Fruit fly (Drosophila melanogaster): Measurements from ENCODE around the gene Glyp.

Gene Glyp

dm6 chr2L:2166958-2167707 lies 36.5 kb downstream of the Glyp start (continued):
- TF ChIP-seq CG15336 (GFP tag; IDR thresholded peaks at IDR 0.05), result peak; percentile 16; the same call in 1 of the 2 replicates
- TF ChIP-seq achi (GFP tag; optimal IDR thresholded peaks at IDR 0.05), result peak; percentile 6
- TF ChIP-seq net (GFP tag; optimal IDR thresholded peaks at IDR 0.05), result peak; percentile 14
- TF ChIP-seq fkh (GFP tag; optimal IDR thresholded peaks at IDR 0.05), result no peak
- TF ChIP-seq esn (GFP tag; optimal IDR thresholded peaks at IDR 0.05), result no peak
- TF ChIP-seq eg (GFP tag; IDR thresholded peaks at IDR 0.05), result 0 out of 3 replicates have a peak, but pooled peaks have one; percentile 40
- no peak for TF ChIP-seq CG8632 (GFP tag; optimal IDR thresholded peaks at IDR 0.05)
- TF ChIP-seq spab (GFP tag; optimal IDR thresholded peaks at IDR 0.05), result no peak
- TF ChIP-seq CG8119 (GFP tag; IDR thresholded peaks at IDR 0.05), result no peak
- no peak for TF ChIP-seq Hr4 (GFP tag; optimal IDR thresholded peaks at IDR 0.05)
- TF ChIP-seq lz (GFP tag; optimal IDR thresholded peaks at IDR 0.05), result no peak
- TF ChIP-seq CG8319 (GFP tag; optimal IDR thresholded peaks at IDR 0.05), result no peak
- TF ChIP-seq svp (GFP tag), result no peak
- TF ChIP-seq OdsH (GFP tag; optimal IDR thresholded peaks at IDR 0.05), result no peak
- no peak for TF ChIP-seq CG6854 (GFP tag; optimal IDR thresholded peaks at IDR 0.05)
- TF ChIP-seq Met (GFP tag; optimal IDR thresholded peaks at IDR 0.05), result no peak
- peak; percentile 17 for TF ChIP-seq CG3032 (tag; optimal IDR thresholded peaks at IDR 0.05)
- no peak for TF ChIP-seq Hr38 (GFP tag; optimal IDR thresholded peaks at IDR 0.05)
- TF ChIP-seq Ets21C (GFP tag; optimal IDR thresholded peaks at IDR 0.05), result no peak
- no peak for TF ChIP-seq CG11902 (GFP tag; optimal IDR thresholded peaks at IDR 0.05)
- no peak for TF ChIP-seq CG31627 (GFP tag; optimal IDR thresholded peaks at IDR 0.05)
- TF ChIP-seq Sox15 (GFP tag; optimal IDR thresholded peaks at IDR 0.05), result no peak
- TF ChIP-seq CG10631 (GFP tag; optimal IDR thresholded peaks at IDR 0.05), result peak; percentile 28
- TF ChIP-seq dac (GFP tag; optimal IDR thresholded peaks at IDR 0.05), result no peak
- peak; percentile 3 to 15 for TF ChIP-seq salr (GFP tag; optimal IDR thresholded peaks at IDR 0.05)
- peak; percentile 2 for TF ChIP-seq Ets96B (tag; optimal IDR thresholded peaks at IDR 0.05)
- no peak for TF ChIP-seq CG6276 (GFP tag; optimal IDR thresholded peaks at IDR 0.05)
- no peak for TF ChIP-seq CG9139 (GFP tag; optimal IDR thresholded peaks at IDR 0.05)
- TF ChIP-seq CG1621 (tag; optimal IDR thresholded peaks at IDR 0.05), result no peak
- TF ChIP-seq topi (GFP tag; optimal IDR thresholded peaks at IDR 0.05), result no peak
- no peak for TF ChIP-seq CG16779 (tag; optimal IDR thresholded peaks at IDR 0.05)
- no peak for TF ChIP-seq pdm3 (GFP tag; optimal IDR thresholded peaks at IDR 0.05)
- TF ChIP-seq Eip75B (GFP tag; optimal IDR thresholded peaks at IDR 0.05), result no peak
- TF ChIP-seq Eip78C (GFP tag), result peak; percentile 49
- no peak for TF ChIP-seq acj6 (GFP tag; optimal IDR thresholded peaks at IDR 0.05)
- TF ChIP-seq CG4318 (GFP tag; optimal IDR thresholded peaks at IDR 0.05), result no peak
- no peak for TF ChIP-seq fd59A (GFP tag; optimal IDR thresholded peaks at IDR 0.05)

- TF ChIP-seq CG11762 (GFP tag; optimal IDR thresholded peaks at IDR 0.05; ENCODE audit: insufficient read depth) (peak; percentile 30), Smox (GFP tag; optimal IDR thresholded peaks at IDR 0.05) (no peak), ss (GFP tag; optimal IDR thresholded peaks at IDR 0.05) (peak in 1 of 2 experiments; percentile 23), Lpt (GFP tag; optimal IDR thresholded peaks at IDR 0.05) (peak; percentile 81), CG15336 (GFP tag; IDR thresholded peaks at IDR 0.05) (peak; percentile 77), CG8632 (GFP tag; optimal IDR thresholded peaks at IDR 0.05) (peak; percentile 4), fkh (GFP tag; optimal IDR thresholded peaks at IDR 0.05) (peak; percentile 93), Eip75B (GFP tag; optimal IDR thresholded peaks at IDR 0.05) (peak; percentile 60), net (GFP tag; optimal IDR thresholded peaks at IDR 0.05) (peak; percentile 57), eg (GFP tag; IDR thresholded peaks at IDR 0.05) (peak; percentile 81), CG6792 (GFP tag; optimal IDR thresholded peaks at IDR 0.05) (no peak), CG32006 (GFP tag; optimal IDR thresholded peaks at IDR 0.05) (peak; percentile 88), CG34406 (GFP tag; optimal IDR thresholded peaks at IDR 0.05) (peak; percentile 13), svp (GFP tag) (peak; percentile 47), CG4318 (GFP tag; optimal IDR thresholded peaks at IDR 0.05) (peak; percentile 79), topi (GFP tag; optimal IDR thresholded peaks at IDR 0.05) (no peak), OdsH (GFP tag; optimal IDR thresholded peaks at IDR 0.05) (peak; percentile 44), acj6 (GFP tag; optimal IDR thresholded peaks at IDR 0.05) (peak; percentile 60), Sox14 (GFP tag; optimal IDR thresholded peaks at IDR 0.05) (peak; percentile 61), Sox102F (GFP tag; optimal IDR thresholded peaks at IDR 0.05) (no peak), salr (GFP tag; optimal IDR thresholded peaks at IDR 0.05) (peak; percentile 29 to 77), CG3919 (GFP tag; optimal IDR thresholded peaks at IDR 0.05) (peak; percentile 81), esn (GFP tag; optimal IDR thresholded peaks at IDR 0.05) (no peak), cyc (GFP tag; optimal IDR thresholded peaks at IDR 0.05) (no peak), spab (GFP tag; optimal IDR thresholded peaks at IDR 0.05) (peak; percentile 59), fd59A (GFP tag; optimal IDR thresholded peaks at IDR 0.05) (peak; percentile 66)
These were observed 37.7 kb downstream of the Glyp start for dm6 chr2L:2168184-2168893.
